Fruit fly (Drosophila melanogaster) whole organism, embryonic: ENCODE results near the gene CG13069.
A peak's percentile ranks its signal among the peaks of the same experiment; 100 is the strongest.

ENCODE experiments used
- ATbp ChIP-seq: fragments of 200-800 bp; sonication (Bioruptor generic); optimal IDR thresholded peaks from 2 replicates; lab custom pipeline; 2017; ENCODE audit warnings: missing biosample characterization, mild to moderate bottlenecking, missing genetic modification characterization, missing genetic modification reagents
- BtbVII ChIP-seq: fragments of 200-800 bp; sonication (Bioruptor generic); optimal IDR thresholded peaks from 3 replicates; lab custom pipeline; 2017; ENCODE audit warnings: missing biosample characterization, mild to moderate bottlenecking, missing genetic modification characterization
- CG10147 ChIP-seq: fragments of 200-800 bp; sonication (Bioruptor generic); optimal IDR thresholded peaks from 2 replicates; lab custom pipeline; 2019; ENCODE audit warnings: missing biosample characterization, mild to moderate bottlenecking, missing genetic modification characterization, moderate library complexity
- CG10267 ChIP-seq: fragments of 200-800 bp; sonication (Bioruptor generic); optimal IDR thresholded peaks from 2 replicates; lab custom pipeline; 2018; ENCODE audit warnings: missing biosample characterization, mild to moderate bottlenecking, missing genetic modification characterization, moderate library complexity
- CG10321 ChIP-seq: fragments of 200-800 bp; sonication (Bioruptor generic); IDR thresholded peaks from 2 replicates; pipeline ENCODE4 v1.3.6; 2022; ENCODE audit warnings: missing biosample characterization, missing genetic modification characterization
- CG10979 ChIP-seq: fragments of 200-800 bp; sonication (Bioruptor generic); optimal IDR thresholded peaks from 2 replicates; lab custom pipeline; 2018; ENCODE audit warnings: missing biosample characterization, mild to moderate bottlenecking, missing genetic modification characterization, moderate library complexity
- CG11504 ChIP-seq: fragments of 200-800 bp; sonication (Bioruptor generic); optimal IDR thresholded peaks from 3 replicates; lab custom pipeline; 2019; ENCODE audit warnings: missing biosample characterization, mild to moderate bottlenecking, missing genetic modification characterization, moderate library complexity
- CG11696 ChIP-seq: fragments of 200-800 bp; sonication (Bioruptor generic); IDR thresholded peaks from 2 replicates; pipeline ENCODE4 v1.3.6; 2022; ENCODE audit warnings: missing biosample characterization, missing genetic modification characterization
- CG12391 ChIP-seq: fragments of 200-800 bp; sonication (Bioruptor generic); optimal IDR thresholded peaks from 3 replicates; lab custom pipeline; 2018; ENCODE audit warnings: missing biosample characterization, mild to moderate bottlenecking, missing genetic modification characterization, moderate library complexity
- CG14050 ChIP-seq: fragments of 200-800 bp; sonication (Bioruptor generic); IDR thresholded peaks from 3 replicates; pipeline ENCODE4 v1.3.6; 2022; ENCODE audit warnings: missing biosample characterization, missing genetic modification characterization
- CG16813 ChIP-seq: fragments of 200-800 bp; sonication (Bioruptor generic); IDR thresholded peaks from 3 replicates; pipeline ENCODE4 v1.3.6; 2022; ENCODE audit warnings: missing biosample characterization, missing genetic modification characterization; ENCODE audit not compliant: partially characterized antibody
- CG16815 ChIP-seq: fragments of 200-800 bp; sonication (Bioruptor generic); optimal IDR thresholded peaks from 3 replicates; lab custom pipeline; 2017; ENCODE audit warnings: missing biosample characterization, mild to moderate bottlenecking, missing genetic modification characterization
- CG1832 ChIP-seq: fragments of 200-800 bp; sonication (Bioruptor generic); optimal IDR thresholded peaks from 2 replicates; lab custom pipeline; 2017; ENCODE audit warnings: missing biosample characterization, mild to moderate bottlenecking, missing genetic modification characterization, inconsistent platforms
- CG2199 ChIP-seq: fragments of 200-800 bp; sonication (Bioruptor generic); IDR thresholded peaks from 3 replicates; pipeline ENCODE4 v1.3.6; 2022; ENCODE audit warnings: missing biosample characterization, missing genetic modification characterization
- CG3163 ChIP-seq: fragments of 200-800 bp; sonication (Bioruptor generic); optimal IDR thresholded peaks from 3 replicates; lab custom pipeline; 2016; ENCODE audit warnings: missing biosample characterization, missing genetic modification characterization
- CG3407 ChIP-seq: fragments of 200-800 bp; sonication (Bioruptor generic); optimal IDR thresholded peaks from 2 replicates; lab custom pipeline; 2018; ENCODE audit warnings: missing biosample characterization, mild to moderate bottlenecking, missing genetic modification characterization
- CG3726 ChIP-seq: fragments of 200-800 bp; sonication (Bioruptor generic); IDR thresholded peaks from 3 replicates; pipeline ENCODE4, ENCODE4 v1.3.6; 2022; ENCODE audit warnings: missing biosample characterization, missing genetic modification characterization
- CG42726 ChIP-seq: fragments of 200-800 bp; sonication (Bioruptor generic); IDR thresholded peaks from 2 replicates; pipeline ENCODE4 v1.3.6; 2022; ENCODE audit warnings: missing biosample characterization, missing genetic modification characterization; ENCODE audit not compliant: partially characterized antibody
- CG4282 ChIP-seq: fragments of 200-800 bp; sonication (Bioruptor generic); optimal IDR thresholded peaks from 2 replicates; lab custom pipeline; 2016; ENCODE audit warnings: missing biosample characterization, missing genetic modification characterization
- CG4328 ChIP-seq: fragments of 200-800 bp; sonication (Bioruptor generic); optimal IDR thresholded peaks from 3 replicates; lab custom pipeline; 2017; ENCODE audit warnings: missing biosample characterization, missing genetic modification reagents, missing genetic modification characterization
- CG43689 ChIP-seq: fragments of 200-800 bp; sonication (Bioruptor generic); IDR thresholded peaks from 2 replicates; pipeline ENCODE4 v1.3.6; 2022; ENCODE audit warnings: missing biosample characterization, missing genetic modification characterization
- CG4820 ChIP-seq: fragments of 200-800 bp; sonication (Bioruptor generic); optimal IDR thresholded peaks from 3 replicates; lab custom pipeline; 2016; ENCODE audit warnings: missing biosample characterization, missing genetic modification characterization
- CG5245 ChIP-seq: fragments of 200-800 bp; sonication (Bioruptor generic); optimal IDR thresholded peaks from 3 replicates; lab custom pipeline; 2016; ENCODE audit warnings: missing biosample characterization, missing genetic modification characterization
- CG5953 ChIP-seq: fragments of 200-800 bp; sonication (Bioruptor generic); IDR thresholded peaks from 2 replicates; pipeline ENCODE4 v1.3.6; 2022; ENCODE audit warnings: missing biosample characterization, missing genetic modification characterization
- CG7271 ChIP-seq: fragments of 200-800 bp; sonication (Bioruptor generic); optimal IDR thresholded peaks from 2 replicates; lab custom pipeline; 2018; ENCODE audit warnings: missing biosample characterization, mild to moderate bottlenecking, missing genetic modification characterization, moderate library complexity
- CG7556 ChIP-seq: fragments of 200-800 bp; sonication (Bioruptor generic); optimal IDR thresholded peaks from 2 replicates; lab custom pipeline; 2017; ENCODE audit warnings: missing biosample characterization, mild to moderate bottlenecking, missing genetic modification characterization
- CG7963 ChIP-seq: fragments of 200-800 bp; sonication (Bioruptor generic); IDR thresholded peaks from 3 replicates; pipeline ENCODE4 v1.3.6; 2022; ENCODE audit warnings: missing biosample characterization, missing genetic modification characterization; ENCODE audit not compliant: partially characterized antibody
- CG8359 ChIP-seq: fragments of 200-800 bp; sonication (Bioruptor generic); optimal IDR thresholded peaks from 2 replicates; lab custom pipeline; 2017; ENCODE audit warnings: missing biosample characterization, mild to moderate bottlenecking, missing genetic modification characterization, borderline replicate concordance
- CHES-1-like ChIP-seq: fragments of 200-800 bp; sonication (Bioruptor generic); optimal IDR thresholded peaks from 2 replicates; lab custom pipeline; 2016; ENCODE audit warnings: missing biosample characterization, missing genetic modification characterization
- Dll ChIP-seq: fragments of 200-800 bp; sonication (Bioruptor generic); IDR thresholded peaks from 4 replicates; pipeline ENCODE4 v1.3.6; 2022; ENCODE audit warnings: missing biosample characterization, missing genetic modification characterization; ENCODE audit not compliant: partially characterized antibody
- Doc2 ChIP-seq: fragments of 200-800 bp; sonication (Bioruptor generic); IDR thresholded peaks from 2 replicates; pipeline ENCODE4 v1.3.6; 2022; ENCODE audit warnings: missing biosample characterization, missing genetic modification characterization
- Kr ChIP-seq: fragments of 200-800 bp; sonication (Bioruptor generic); optimal IDR thresholded peaks from 2 replicates; lab custom pipeline; 2017; ENCODE audit warnings: missing biosample characterization, mild to moderate bottlenecking, missing genetic modification characterization
- Lhr ChIP-seq: fragments of 200-800 bp; sonication (Bioruptor generic); optimal IDR thresholded peaks from 3 replicates; lab custom pipeline; 2017; ENCODE audit warnings: mild to moderate bottlenecking, missing biosample characterization, missing genetic modification reagents, missing genetic modification characterization
- MBD-R2 ChIP-seq: fragments of 200-800 bp; sonication (Bioruptor generic); IDR thresholded peaks from 2 replicates; pipeline ENCODE4 v1.3.6; 2022; ENCODE audit warnings: missing biosample characterization, missing genetic modification characterization
- MESR4 ChIP-seq: fragments of 200-800 bp; sonication (Bioruptor generic); optimal IDR thresholded peaks from 2 replicates; lab custom pipeline; 2018; ENCODE audit warnings: missing biosample characterization, mild to moderate bottlenecking, missing genetic modification characterization, moderate library complexity
- NC2α ChIP-seq: fragments of 200-800 bp; sonication (Bioruptor generic); optimal IDR thresholded peaks from 2 replicates; lab custom pipeline; 2016; ENCODE audit warnings: missing biosample characterization, missing genetic modification characterization
- Opbp ChIP-seq: fragments of 200-800 bp; sonication (Bioruptor generic); IDR thresholded peaks from 3 replicates; pipeline ENCODE4 v1.3.6; 2022; ENCODE audit warnings: missing biosample characterization, missing genetic modification characterization; ENCODE audit not compliant: partially characterized antibody
- Scr ChIP-seq: fragments of 200-800 bp; sonication (Bioruptor generic); IDR thresholded peaks from 2 replicates; pipeline ENCODE4 v1.3.6; 2022; ENCODE audit warnings: missing biosample characterization, missing genetic modification characterization; ENCODE audit not compliant: partially characterized antibody
- Xrp1 ChIP-seq: fragments of 200-800 bp; sonication (Bioruptor generic); IDR thresholded peaks from 2 replicates; pipeline ENCODE4 v1.3.6; 2022; ENCODE audit warnings: missing biosample characterization, missing genetic modification characterization
- ap ChIP-seq: fragments of 200-800 bp; sonication (Bioruptor generic); IDR thresholded peaks from 2 replicates; pipeline ENCODE4 v1.3.6; 2022; ENCODE audit warnings: missing biosample characterization, missing genetic modification characterization
- bab2 ChIP-seq: fragments of 200-800 bp; sonication (Bioruptor generic); optimal IDR thresholded peaks from 2 replicates; lab custom pipeline; 2016; ENCODE audit warnings: missing biosample characterization, missing genetic modification characterization
- bcd ChIP-seq: fragments of 200-800 bp; sonication (Bioruptor generic); optimal IDR thresholded peaks from 2 replicates; lab custom pipeline; 2017; ENCODE audit warnings: missing biosample characterization, mild to moderate bottlenecking, missing genetic modification characterization
- croc ChIP-seq: fragments of 200-800 bp; sonication (Bioruptor generic); conservative IDR thresholded peaks from 3 replicates; pipeline ENCODE4 v1.3.6; 2022; ENCODE audit warnings: missing biosample characterization, missing genetic modification characterization
- kni ChIP-seq: fragments of 200-800 bp; sonication (Bioruptor generic); optimal IDR thresholded peaks from 3 replicates; lab custom pipeline; 2017; ENCODE audit warnings: mild to moderate bottlenecking, missing biosample characterization, missing genetic modification reagents, missing genetic modification characterization
- luna ChIP-seq: fragments of 200-800 bp; sonication (Bioruptor generic); optimal IDR thresholded peaks from 2 replicates; lab custom pipeline; 2016; ENCODE audit warnings: missing biosample characterization, missing genetic modification characterization
- org-1 ChIP-seq: fragments of 200-800 bp; sonication (Bioruptor generic); optimal IDR thresholded peaks from 2 replicates; lab custom pipeline; 2017; ENCODE audit warnings: missing biosample characterization, missing genetic modification characterization
- p53 ChIP-seq: fragments of 200-800 bp; sonication (Bioruptor generic); optimal IDR thresholded peaks from 2 replicates; lab custom pipeline; 2016; ENCODE audit warnings: missing biosample characterization, missing genetic modification characterization
- phol ChIP-seq: fragments of 200-800 bp; sonication (Bioruptor generic); optimal IDR thresholded peaks from 3 replicates; lab custom pipeline; 2018; ENCODE audit warnings: missing biosample characterization, mild to moderate bottlenecking, missing genetic modification characterization, moderate library complexity
- pnt ChIP-seq: fragments of 200-800 bp; sonication (Bioruptor generic); optimal IDR thresholded peaks from 3 replicates; lab custom pipeline; 2016; ENCODE audit warnings: missing biosample characterization, missing genetic modification characterization
- stwl ChIP-seq: fragments of 200-800 bp; sonication (Bioruptor generic); optimal IDR thresholded peaks from 3 replicates; lab custom pipeline; 2018; ENCODE audit warnings: missing biosample characterization, mild to moderate bottlenecking, missing genetic modification characterization, moderate library complexity
- tio ChIP-seq: fragments of 200-800 bp; sonication (Bioruptor generic); optimal IDR thresholded peaks from 2 replicates; lab custom pipeline; 2017; ENCODE audit warnings: missing biosample characterization, missing genetic modification characterization, inconsistent platforms

The CG13069 gene

DNA sequence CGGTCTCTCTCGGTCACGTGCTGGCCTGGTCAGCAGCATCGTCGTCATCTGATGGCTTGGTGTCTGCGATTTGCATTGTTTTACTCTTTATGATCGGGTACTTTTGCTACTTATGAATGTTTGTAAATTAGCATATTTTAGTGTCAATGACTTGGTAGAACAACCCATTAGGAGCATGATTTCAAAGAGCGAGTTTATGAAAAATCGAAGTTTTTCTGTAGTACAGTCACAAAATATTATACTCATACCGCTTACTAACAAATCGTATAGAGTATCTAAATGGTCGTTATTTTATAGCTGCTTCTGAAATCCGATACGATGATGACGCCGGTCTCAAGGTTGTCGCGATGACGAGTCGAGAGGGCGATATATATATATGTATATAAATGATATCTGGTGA, 21.1 kb downstream of the CG13069 start (continued):
- TF ChIP-seq stwl: no peak
- no peak for TF ChIP-seq CG7556 (GFP tag; lab: Kevin White, UChicago)
- no peak for TF ChIP-seq tio
- TF ChIP-seq CG4282 (GFP tag; lab: Kevin White, UChicago): no peak
- peak; percentile 3 for TF ChIP-seq pnt (GFP tag; lab: Kevin White, UChicago)
- TF ChIP-seq CG1832 (GFP tag; lab: Kevin White, UChicago): no peak
- TF ChIP-seq MESR4: no peak
- no peak for TF ChIP-seq CG10267 (tag; lab: Kevin White, UChicago)
- no peak for TF ChIP-seq CG8359 (GFP tag; lab: Kevin White, UChicago)
- no peak for TF ChIP-seq p53 (GFP tag; lab: Kevin White, UChicago)
- no peak for TF ChIP-seq CG10979 (tag; lab: Kevin White, UChicago)
- no peak for TF ChIP-seq Doc2 (GFP tag; lab: Robert Waterston, UW)
- no peak for TF ChIP-seq BtbVII (GFP tag; lab: Kevin White, UChicago)
- TF ChIP-seq CG4820 (GFP tag; lab: Kevin White, UChicago): no peak
- TF ChIP-seq CG2199 (GFP tag; lab: Robert Waterston, UW): no peak
- TF ChIP-seq kni (GFP tag; lab: Kevin White, UChicago): no peak
- TF ChIP-seq MBD-R2 (GFP tag; lab: Robert Waterston, UW): no peak
- no peak for TF ChIP-seq Lhr (GFP tag; lab: Kevin White, UChicago)
- TF ChIP-seq CG12391: no peak
- TF ChIP-seq Opbp: no peak
- TF ChIP-seq croc (GFP tag; lab: Robert Waterston, UW): no peak
- no peak for TF ChIP-seq CG3726
- TF ChIP-seq bcd (GFP tag; lab: Kevin White, UChicago): no peak
- TF ChIP-seq CG16813 (GFP tag; lab: Robert Waterston, UW): no peak
- no peak for TF ChIP-seq Dll (GFP tag; lab: Robert Waterston, UW)
- TF ChIP-seq CG43689 (GFP tag; lab: Robert Waterston, UW): no peak
- TF ChIP-seq CG42726: no peak
- no peak for TF ChIP-seq CG5245
- no peak for TF ChIP-seq bab2 (GFP tag; lab: Kevin White, UChicago)
- TF ChIP-seq CG7963 (GFP tag; lab: Robert Waterston, UW): no peak
- no peak for TF ChIP-seq CHES-1-like (GFP tag; lab: Kevin White, UChicago)
- no peak for TF ChIP-seq CG11696 (GFP tag; lab: Robert Waterston, UW)
- no peak for TF ChIP-seq CG7271 (tag; lab: Kevin White, UChicago)
- TF ChIP-seq phol (tag; lab: Kevin White, UChicago): peak; percentile 28
- TF ChIP-seq NC2α (GFP tag; lab: Kevin White, UChicago): no peak
- no peak for TF ChIP-seq CG16815 (GFP tag; lab: Kevin White, UChicago)
- no peak for TF ChIP-seq ATbp (GFP tag; lab: Kevin White, UChicago)
- no peak for TF ChIP-seq Xrp1 (GFP tag; lab: Robert Waterston, UW)
- TF ChIP-seq Kr (GFP tag; lab: Kevin White, UChicago): no peak
- no peak for TF ChIP-seq CG10321
- TF ChIP-seq CG5953 (GFP tag; lab: Robert Waterston, UW): no peak
- no peak for TF ChIP-seq CG3407
- TF ChIP-seq luna: no peak
- TF ChIP-seq CG14050 (GFP tag; lab: Robert Waterston, UW): 0 out of 3 replicates have a peak, but pooled peaks have one; percentile 17
- TF ChIP-seq CG10147 (GFP tag; lab: Kevin White, UChicago): no peak
- no peak for TF ChIP-seq Scr (GFP tag; lab: Robert Waterston, UW)
- no peak for TF ChIP-seq CG4328
- TF ChIP-seq CG3163 (GFP tag; lab: Kevin White, UChicago): no peak
- no peak for TF ChIP-seq ap (GFP tag; lab: Robert Waterston, UW)
- TF ChIP-seq CG11504 (tag; lab: Kevin White, UChicago): peak; percentile 68
- no peak for TF ChIP-seq org-1 (GFP tag; lab: Kevin White, UChicago)
